Worm (Caenorhabditis elegans) whole organism, late embryonic: Measurements from ENCODE around the gene F27C8.3.

ENCODE experiments used
- C38D4.7 ChIP-seq: fragments of 200-800 bp; sonication (Bioruptor generic); optimal IDR thresholded peaks from 2 replicates; lab custom pipeline; 2018; ENCODE audit warnings: mild to moderate bottlenecking, missing genetic modification characterization, moderate library complexity, missing compliant biosample characterization
- K02D7.2 ChIP-seq: sonication (generic microtip); optimal IDR thresholded peaks from 2 replicates; lab custom pipeline; 2017; ENCODE audit warnings: mild to moderate bottlenecking, missing genetic modification characterization, missing compliant biosample characterization
- K09A11.1 ChIP-seq: sonication (generic microtip); optimal IDR thresholded peaks from 2 replicates; lab custom pipeline; 2017; ENCODE audit warnings: antibody characterized with exemption, mild to moderate bottlenecking, missing genetic modification characterization, missing compliant biosample characterization; ENCODE audit not compliant: insufficient read depth
- T23F11.4 ChIP-seq: fragments of 200-800 bp; sonication (Bioruptor generic); optimal IDR thresholded peaks from 2 replicates; lab custom pipeline; 2018; ENCODE audit warnings: mild to moderate bottlenecking, missing genetic modification characterization, missing compliant biosample characterization
- Y22D7AL.16 ChIP-seq: sonication (generic microtip); optimal IDR thresholded peaks from 2 replicates; lab custom pipeline; 2016; ENCODE audit warnings: missing genetic modification characterization, missing compliant biosample characterization
- ceh-14 ChIP-seq: sonication (generic microtip); optimal IDR thresholded peaks from 2 replicates; lab custom pipeline; 2016; ENCODE audit warnings: missing genotype, missing genetic modification characterization, missing compliant biosample characterization
- ceh-18 ChIP-seq: sonication (generic microtip); optimal IDR thresholded peaks from 2 replicates; lab custom pipeline; 2016; ENCODE audit warnings: missing genetic modification characterization, missing compliant biosample characterization
- ceh-19 ChIP-seq: fragments of 200-800 bp; sonication (Bioruptor generic); optimal IDR thresholded peaks from 2 replicates; lab custom pipeline; 2018; ENCODE audit warnings: mild to moderate bottlenecking, missing genetic modification characterization, missing compliant biosample characterization
- ceh-2 ChIP-seq: sonication (generic microtip); optimal IDR thresholded peaks from 2 replicates; lab custom pipeline; 2016; ENCODE audit warnings: missing genotype, missing genetic modification characterization, missing compliant biosample characterization
- ceh-22 ChIP-seq: sonication (generic microtip); optimal IDR thresholded peaks from 2 replicates; lab custom pipeline; 2017; ENCODE audit warnings: missing biosample characterization, missing genetic modification characterization
- ceh-30 ChIP-seq: fragments of 150-350 bp; optimal IDR thresholded peaks from 2 replicates; lab custom pipeline; 2014; ENCODE audit warnings: missing biosample characterization, missing genetic modification characterization
- ceh-31 ChIP-seq: sonication (generic microtip); optimal IDR thresholded peaks from 2 replicates; lab custom pipeline; 2016; ENCODE audit warnings: missing genetic modification characterization, missing compliant biosample characterization
- ceh-34 ChIP-seq: sonication (generic microtip); optimal IDR thresholded peaks from 2 replicates; lab custom pipeline; 2016; ENCODE audit warnings: mild to moderate bottlenecking, missing genetic modification characterization, missing compliant biosample characterization
- ceh-45 ChIP-seq: fragments of 200-800 bp; sonication (Bioruptor generic); IDR thresholded peaks from 2 replicates; pipeline ENCODE4 v1.3.6; 2022; ENCODE audit warnings: missing genetic modification reagents, missing genetic modification characterization, missing compliant biosample characterization
- ceh-6 ChIP-seq: fragments of 200-800 bp; sonication (Bioruptor generic); optimal IDR thresholded peaks from 2 replicates; lab custom pipeline; 2018; ENCODE audit warnings: mild to moderate bottlenecking, missing genetic modification characterization, missing compliant biosample characterization
- eyg-1 ChIP-seq: sonication (generic microtip); optimal IDR thresholded peaks from 2 replicates; lab custom pipeline; 2016; ENCODE audit warnings: missing genotype, missing genetic modification characterization, missing compliant biosample characterization
- fax-1 ChIP-seq: sonication (generic microtip); optimal IDR thresholded peaks from 2 replicates; lab custom pipeline; 2016; ENCODE audit warnings: missing genotype, missing genetic modification characterization, missing compliant biosample characterization
- fkh-6 ChIP-seq: sonication (generic microtip); optimal IDR thresholded peaks from 2 replicates; lab custom pipeline; 2016; ENCODE audit warnings: missing genetic modification characterization, missing compliant biosample characterization
- hlh-13 ChIP-seq: fragments of 200-800 bp; sonication (Bioruptor generic); optimal IDR thresholded peaks from 2 replicates; lab custom pipeline; 2018; ENCODE audit warnings: mild to moderate bottlenecking, missing genetic modification characterization, missing compliant biosample characterization
- hlh-6 ChIP-seq: sonication (generic microtip); optimal IDR thresholded peaks from 2 replicates; lab custom pipeline; 2016; ENCODE audit warnings: missing genotype, missing genetic modification characterization, missing compliant biosample characterization
- hlh-8 ChIP-seq: sonication (generic microtip); optimal IDR thresholded peaks from 2 replicates; lab custom pipeline; 2016; ENCODE audit warnings: missing genotype, missing genetic modification characterization, missing compliant biosample characterization
- lin-11 ChIP-seq: fragments of 200-800 bp; sonication (Bioruptor generic); optimal IDR thresholded peaks from 2 replicates; lab custom pipeline; 2018; ENCODE audit warnings: mild to moderate bottlenecking, missing genetic modification characterization, missing compliant biosample characterization
- mec-3 ChIP-seq: sonication (generic microtip); optimal IDR thresholded peaks from 2 replicates; lab custom pipeline; 2016; ENCODE audit warnings: borderline replicate concordance, missing genetic modification characterization, missing compliant biosample characterization
- nhr-11 ChIP-seq: fragments of 150-350 bp; optimal IDR thresholded peaks from 2 replicates; lab custom pipeline; 2014; ENCODE audit warnings: missing biosample characterization, missing genetic modification characterization
- nhr-232 ChIP-seq: sonication (generic microtip); optimal IDR thresholded peaks from 2 replicates; lab custom pipeline; 2016; ENCODE audit warnings: missing genetic modification characterization, missing compliant biosample characterization
- npax-4 ChIP-seq: sonication (generic microtip); optimal IDR thresholded peaks from 2 replicates; lab custom pipeline; 2016; ENCODE audit warnings: missing genetic modification characterization, missing compliant biosample characterization
- pax-1 ChIP-seq: fragments of 150-350 bp; optimal IDR thresholded peaks from 2 replicates; lab custom pipeline; 2014; ENCODE audit warnings: missing biosample characterization, missing genetic modification characterization
- pha-4 ChIP-seq: fragments of 150-350 bp; optimal IDR thresholded peaks from 2 replicates; lab custom pipeline; 2018; ENCODE audit warnings: missing biosample characterization, missing genetic modification reagents, missing genetic modification characterization
- pqm-1 ChIP-seq: sonication (generic microtip); optimal IDR thresholded peaks from 2 replicates; lab custom pipeline; 2016; ENCODE audit warnings: missing genetic modification characterization, missing compliant biosample characterization
- pros-1 ChIP-seq: fragments of 150-350 bp; optimal IDR thresholded peaks from 2 replicates; lab custom pipeline; 2014; ENCODE audit warnings: missing biosample characterization, missing genetic modification reagents, missing genetic modification characterization
- rnt-1 ChIP-seq: sonication (generic microtip); optimal IDR thresholded peaks from 2 replicates; lab custom pipeline; 2016; ENCODE audit warnings: missing genetic modification characterization, missing compliant biosample characterization
- sdc-2 ChIP-seq: sonication (generic microtip); optimal IDR thresholded peaks from 2 replicates; lab custom pipeline; 2016; ENCODE audit warnings: missing genotype, missing genetic modification characterization, missing compliant biosample characterization
- sox-2 ChIP-seq: fragments of 200-800 bp; sonication (Bioruptor generic); IDR thresholded peaks from 2 replicates; pipeline ENCODE4 v1.3.6; 2022; ENCODE audit warnings: missing genetic modification reagents, missing genetic modification characterization, missing compliant biosample characterization
- sox-4 ChIP-seq: sonication (generic microtip); optimal IDR thresholded peaks from 2 replicates; lab custom pipeline; 2017; ENCODE audit warnings: mild to moderate bottlenecking, missing genetic modification characterization, inconsistent platforms, missing compliant biosample characterization
- syd-9 ChIP-seq: sonication (generic microtip); optimal IDR thresholded peaks from 2 replicates; lab custom pipeline; 2016; ENCODE audit warnings: mild to moderate bottlenecking, missing genetic modification characterization, moderate library complexity, missing compliant biosample characterization
- tbx-2 ChIP-seq: sonication (generic microtip); optimal IDR thresholded peaks from 2 replicates; lab custom pipeline; 2016; ENCODE audit warnings: missing genetic modification characterization, missing compliant biosample characterization
- tbx-7 ChIP-seq: sonication (generic microtip); optimal IDR thresholded peaks from 2 replicates; lab custom pipeline; 2016; ENCODE audit warnings: missing genotype, missing genetic modification characterization, missing compliant biosample characterization
- unc-3 ChIP-seq, 2 experiments: fragments of 200-800 bp in 1 of 2; sonication (Bioruptor generic) in 1 of 2; sonication (generic microtip) in 1 of 2; conservative IDR thresholded peaks in 1 of 2; optimal IDR thresholded peaks in 1 of 2; 2 replicates each; pipeline versions ENCODE4 v1.3.6 to Lab custom; 2016 to 2022; ENCODE audit warnings: missing compliant biosample characterization in 2 of 2, missing genetic modification characterization in 2 of 2, missing genetic modification reagents in 1 of 2

Gene F27C8.3

ce11 chrIV:9618015-9618414 lies 22.3 kb upstream of the F27C8.3 start:
- TF ChIP-seq mec-3 (tag; lab: Kevin White, UChicago): no peak
- no peak for TF ChIP-seq syd-9

- TF ChIP-seq C38D4.7 (GFP tag; lab: Kevin White, UChicago) (no peak), pros-1 (tag; lab: Kevin White, UChicago) (no peak), sox-2 (no peak), ceh-22 (tag; lab: Kevin White, UChicago) (no peak), K09A11.1 (no peak), fax-1 (tag; lab: Kevin White, UChicago) (no peak), ceh-2 (tag; lab: Kevin White, UChicago) (no peak), ceh-45 (GFP tag; lab: Robert Waterston, UW) (no peak), npax-4 (tag; lab: Kevin White, UChicago) (no peak), ceh-34 (tag; lab: Kevin White, UChicago) (no peak), nhr-11 (no peak), tbx-7 (tag; lab: Kevin White, UChicago) (no peak), hlh-13 (GFP tag; lab: Kevin White, UChicago) (no peak), hlh-8 (tag; lab: Kevin White, UChicago) (no peak), unc-3 (GFP tag; conservative IDR thresholded peaks at IDR 0.05; lab: Robert Waterston, UW) (no peak), unc-3 (tag; optimal IDR thresholded peaks at IDR 0.05; lab: Kevin White, UChicago) (no peak), ceh-19 (GFP tag; lab: Kevin White, UChicago) (no peak)
- TF ChIP-seq, all 69 proteins: peak for 0
Observed at ce11 chrIV:9617358-9617757, 21.7 kb upstream of the F27C8.3 start.

ce11 chrIV:9615511-9615910 lies 19.8 kb upstream of the F27C8.3 start:
- no peak for TF ChIP-seq ceh-14 (tag; lab: Kevin White, UChicago)
- no peak for TF ChIP-seq hlh-6 (tag; lab: Kevin White, UChicago)
- TF ChIP-seq sox-4: no peak
- TF ChIP-seq ceh-6 (GFP tag; lab: Kevin White, UChicago): no peak
- TF ChIP-seq rnt-1: peak; percentile 100
- no peak for TF ChIP-seq K09A11.1
- TF ChIP-seq ceh-18: no peak
- no peak for TF ChIP-seq T23F11.4 (GFP tag; lab: Kevin White, UChicago)

- TF ChIP-seq ceh-14 (tag; lab: Kevin White, UChicago) (no peak), ceh-22 (tag; lab: Kevin White, UChicago) (no peak), ceh-31 (no peak), sox-2 (no peak), Y22D7AL.16 (tag; lab: Kevin White, UChicago) (no peak), nhr-232 (no peak), eyg-1 (tag; lab: Kevin White, UChicago) (no peak), pqm-1 (no peak), K09A11.1 (no peak), C38D4.7 (GFP tag; lab: Kevin White, UChicago) (no peak), sdc-2 (tag; lab: Kevin White, UChicago) (no peak), K02D7.2 (tag; lab: Kevin White, UChicago) (no peak), T23F11.4 (GFP tag; lab: Kevin White, UChicago) (no peak), pax-1 (no peak), ceh-30 (no peak), pha-4 (tag; lab: Kevin White, UChicago) (no peak), rnt-1 (no peak)
Observed at ce11 chrIV:9614695-9615094, 19.0 kb upstream of the F27C8.3 start, which contains the start of gene elt-1. TSS of gene elt-1 (plus strand) at chrIV:9614995.

ce11 chrIV:9614060-9614459 lies 18.4 kb upstream of the F27C8.3 start:
- TF ChIP-seq sdc-2 (tag; lab: Kevin White, UChicago) (no peak), tbx-2 (tag; lab: Kevin White, UChicago) (no peak), sox-2 (no peak), ceh-14 (tag; lab: Kevin White, UChicago) (no peak), ceh-30 (no peak), nhr-232 (no peak), fkh-6 (tag; lab: Kevin White, UChicago) (no peak), hlh-8 (tag; lab: Kevin White, UChicago) (no peak), lin-11 (tag; lab: Kevin White, UChicago) (no peak), fax-1 (tag; lab: Kevin White, UChicago) (no peak)
